Fruit fly (Drosophila melanogaster) Kc167 (cell line): ENCODE measurements around the gene Atg3.

ENCODE experiments used
- Myc ChIP-seq: fragments of >200 bp; optimal IDR thresholded peaks from 2 replicates; lab custom pipeline; 2017; ENCODE audit warnings: missing external identifiers
- h ChIP-seq: fragments of >200 bp; optimal IDR thresholded peaks from 3 replicates; lab custom pipeline; 2018; ENCODE audit warnings: missing external identifiers

- no peak for TF ChIP-seq Myc (lab: Kevin White, UChicago)
- no peak for TF ChIP-seq h (lab: Kevin White, UChicago)
These were observed 35.1 kb downstream of the Atg3 start for dm6 chr3L:18783544-18783943.
